Worm (Caenorhabditis elegans) whole organism, L3 larva: Measurements from ENCODE around the gene srt-64.

ENCODE experiments used
- ama-1 ChIP-seq: fragments of 150-350 bp; optimal IDR thresholded peaks from 2 replicates; lab custom pipeline; 2018
- elt-1 ChIP-seq: fragments of 150-350 bp; optimal IDR thresholded peaks from 2 replicates; lab custom pipeline; 2014; ENCODE audit warnings: missing biosample characterization, missing genetic modification characterization
- elt-3 ChIP-seq, 3 experiments: fragments of 150-350 bp in 1 of 3; sonication (generic microtip) in 2 of 3; optimal IDR thresholded peaks; 2 replicates in 2 of 3; 4 replicates in 1 of 3; lab custom pipeline; 2014 to 2017; ENCODE audit warnings: missing biosample characterization in 3 of 3, missing genetic modification characterization in 3 of 3
- fos-1 ChIP-seq: fragments of 150-350 bp; optimal IDR thresholded peaks from 2 replicates; lab custom pipeline; 2014; ENCODE audit warnings: missing biosample characterization, missing genetic modification characterization
- hmg-11 ChIP-seq: sonication (generic microtip); optimal IDR thresholded peaks from 2 replicates; lab custom pipeline; 2016; ENCODE audit warnings: missing genetic modification characterization, missing compliant biosample characterization
- lin-39 ChIP-seq: fragments of 150-350 bp; optimal IDR thresholded peaks from 2 replicates; lab custom pipeline; 2018; ENCODE audit warnings: missing biosample characterization, missing genetic modification reagents, missing genetic modification characterization
- mdl-1 ChIP-seq: fragments of 150-350 bp; optimal IDR thresholded peaks from 2 replicates; lab custom pipeline; 2014; ENCODE audit warnings: missing biosample characterization, missing genetic modification characterization
- nhr-12 ChIP-seq: fragments of 150-350 bp; optimal IDR thresholded peaks from 2 replicates; lab custom pipeline; 2014; ENCODE audit warnings: missing biosample characterization, missing genetic modification characterization
- nhr-76 ChIP-seq: fragments of 150-350 bp; sonication (generic microtip); optimal IDR thresholded peaks from 5 replicates; lab custom pipeline; 2014; ENCODE audit warnings: missing biosample characterization, missing genetic modification characterization
- snpc-4 ChIP-seq: fragments of 150-350 bp; optimal IDR thresholded peaks from 2 replicates; lab custom pipeline; 2014; ENCODE audit warnings: missing biosample characterization, missing genetic modification characterization
- unc-62 ChIP-seq: fragments of 150-350 bp; sonication (generic microtip); optimal IDR thresholded peaks from 4 replicates; lab custom pipeline; 2014; ENCODE audit warnings: missing biosample characterization, missing genetic modification reagents, missing genetic modification characterization
- ztf-11 ChIP-seq: fragments of 150-350 bp; optimal IDR thresholded peaks from 2 replicates; lab custom pipeline; 2014; ENCODE audit warnings: missing biosample characterization, missing genetic modification characterization
- ztf-4 ChIP-seq: fragments of 150-350 bp; optimal IDR thresholded peaks from 2 replicates; lab custom pipeline; 2014; ENCODE audit warnings: missing biosample characterization, missing genetic modification characterization

- TF ChIP-seq fos-1, result no peak
- no peak for TF ChIP-seq hmg-11 (tag; lab: Kevin White, UChicago)
- TF ChIP-seq ztf-4 (tag; lab: Kevin White, UChicago), result no peak
- TF ChIP-seq lin-39 (tag; lab: Kevin White, UChicago), result no peak
- no peak for TF ChIP-seq ama-1 (lab: Kevin White, UChicago)
- no peak for TF ChIP-seq snpc-4 (tag; lab: Kevin White, UChicago)
- TF ChIP-seq elt-1, result no peak
- no peak for TF ChIP-seq mdl-1 (tag; lab: Kevin White, UChicago)
- TF ChIP-seq ztf-11 (tag; lab: Kevin White, UChicago), result no peak
- TF ChIP-seq elt-3 (tag; optimal IDR thresholded peaks at IDR 0.05; lab: Kevin White, UChicago), result no peak
- no peak for TF ChIP-seq nhr-76 (tag; lab: Kevin White, UChicago)
- TF ChIP-seq unc-62 (GFP tag; lab: Kevin White, UChicago), result no peak
- no peak for TF ChIP-seq nhr-12 (tag; lab: Kevin White, UChicago)
Observed at ce11 chrV:5200188-5200587, 30.7 kb upstream of the srt-64 start.
